Worm (Caenorhabditis elegans) whole organism, L3 larva: ENCODE results near the gene sec-61.G.

Experiments used
- ama-1 ChIP-seq: fragments of 150-350 bp; optimal IDR thresholded peaks from 2 replicates; lab custom pipeline; 2018
- ceh-82 ChIP-seq: fragments of 150-350 bp; optimal IDR thresholded peaks from 2 replicates; lab custom pipeline; 2014; ENCODE audit warnings: missing biosample characterization, missing genetic modification characterization
- egl-27 ChIP-seq: sonication (generic microtip); optimal IDR thresholded peaks from 4 replicates; lab custom pipeline; 2017; ENCODE audit warnings: missing biosample characterization, missing genetic modification reagents, missing genetic modification characterization
- fkh-10 ChIP-seq: sonication (generic microtip); optimal IDR thresholded peaks from 2 replicates; lab custom pipeline; 2017; ENCODE audit warnings: missing biosample characterization, missing genetic modification reagents, missing genetic modification characterization
- fos-1 ChIP-seq: fragments of 150-350 bp; optimal IDR thresholded peaks from 2 replicates; lab custom pipeline; 2014; ENCODE audit warnings: missing biosample characterization, missing genetic modification characterization
- lin-39 ChIP-seq: fragments of 150-350 bp; optimal IDR thresholded peaks from 2 replicates; lab custom pipeline; 2018; ENCODE audit warnings: missing biosample characterization, missing genetic modification reagents, missing genetic modification characterization
- nhr-12 ChIP-seq: fragments of 150-350 bp; optimal IDR thresholded peaks from 2 replicates; lab custom pipeline; 2014; ENCODE audit warnings: missing biosample characterization, missing genetic modification characterization
- nhr-237 ChIP-seq: fragments of 150-350 bp; optimal IDR thresholded peaks from 2 replicates; lab custom pipeline; 2014; ENCODE audit warnings: missing biosample characterization, missing genetic modification characterization
- snpc-4 ChIP-seq: fragments of 150-350 bp; optimal IDR thresholded peaks from 2 replicates; lab custom pipeline; 2014; ENCODE audit warnings: missing biosample characterization, missing genetic modification characterization
- unc-62 ChIP-seq: fragments of 150-350 bp; sonication (generic microtip); optimal IDR thresholded peaks from 4 replicates; lab custom pipeline; 2014; ENCODE audit warnings: missing biosample characterization, missing genetic modification reagents, missing genetic modification characterization
- ztf-11 ChIP-seq: fragments of 150-350 bp; optimal IDR thresholded peaks from 2 replicates; lab custom pipeline; 2014; ENCODE audit warnings: missing biosample characterization, missing genetic modification characterization

DNA sequence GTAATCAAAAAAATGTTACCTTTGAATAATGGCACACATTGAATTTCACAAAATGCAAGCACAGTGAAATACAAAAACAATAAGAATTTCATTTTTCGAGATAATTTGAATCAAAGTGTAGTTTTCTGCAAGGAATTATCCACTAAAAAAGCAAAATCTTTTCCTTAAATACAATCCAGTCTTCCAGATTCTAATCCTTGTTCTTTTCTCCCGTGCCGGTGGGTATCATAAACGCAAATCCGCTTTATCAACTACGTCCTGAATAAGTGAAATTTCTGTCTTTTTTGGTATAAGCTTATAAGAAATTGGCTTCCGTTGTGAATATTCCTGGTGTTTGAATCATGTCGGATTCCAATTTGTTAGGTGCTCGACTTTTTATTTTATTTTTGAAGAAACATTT, 8.8 kb downstream of the sec-61.G start:
- TF ChIP-seq egl-27 (tag; lab: Kevin White, UChicago), result no peak
- no peak for TF ChIP-seq fkh-10 (GFP tag; lab: Kevin White, UChicago)
- TF ChIP-seq nhr-12, result no peak
- no peak for TF ChIP-seq ama-1
- TF ChIP-seq ztf-11 (tag; lab: Kevin White, UChicago), result no peak
- TF ChIP-seq unc-62 (GFP tag; lab: Kevin White, UChicago), result no peak
- TF ChIP-seq snpc-4, result no peak
- no peak for TF ChIP-seq ceh-82
- TF ChIP-seq fos-1 (tag; lab: Kevin White, UChicago), result no peak
- TF ChIP-seq nhr-237, result no peak
- TF ChIP-seq lin-39 (tag; lab: Kevin White, UChicago), result no peak
